Worm (Caenorhabditis elegans): ENCODE data around the gene T11F8.5.

DNA sequence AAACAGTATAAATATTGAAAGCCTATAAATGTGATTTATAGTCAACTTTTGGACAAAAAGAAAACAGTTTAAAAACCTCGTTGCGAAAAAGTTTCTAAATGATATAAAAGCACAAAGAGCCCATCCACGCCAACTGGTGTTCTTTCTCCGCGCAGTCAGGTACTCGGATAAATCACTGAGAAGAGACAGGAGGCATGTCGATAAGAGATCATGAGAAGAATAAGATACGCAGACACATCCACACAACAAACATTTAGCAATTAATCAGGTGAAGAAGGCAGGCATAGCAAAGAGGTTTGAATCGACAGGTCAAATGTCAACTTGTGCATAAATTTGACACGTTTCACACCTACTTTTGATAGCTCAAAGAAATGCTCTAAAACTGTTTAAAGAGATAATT lies 24.9 kb downstream of the T11F8.5 start:
- TF ChIP-seq elt-3 (tag; optimal IDR thresholded peaks at IDR 0.05), result no peak
- no peak for TF ChIP-seq snpc-4 (tag; optimal IDR thresholded peaks at IDR 0.05)
- TF ChIP-seq nhr-23 (tag; optimal IDR thresholded peaks at IDR 0.05), result no peak
- no peak for TF ChIP-seq ama-1 (optimal IDR thresholded peaks at IDR 0.05)
- TF ChIP-seq unc-62 (GFP tag; optimal IDR thresholded peaks at IDR 0.05), result no peak
- no peak for TF ChIP-seq zag-1 (tag; optimal IDR thresholded peaks at IDR 0.05)
- TF ChIP-seq daf-12 (tag; optimal IDR thresholded peaks at IDR 0.05), result no peak
- TF ChIP-seq nhr-11 (tag; optimal IDR thresholded peaks at IDR 0.05), result no peak
- no peak for TF ChIP-seq elt-1 (tag; optimal IDR thresholded peaks at IDR 0.05)
- no peak for TF ChIP-seq nhr-237 (tag; optimal IDR thresholded peaks at IDR 0.05)
- no peak for TF ChIP-seq egl-27 (tag; optimal IDR thresholded peaks at IDR 0.05)
- no peak for TF ChIP-seq jun-1 (tag; optimal IDR thresholded peaks at IDR 0.05)
- no peak for TF ChIP-seq nfya-1 (tag; optimal IDR thresholded peaks at IDR 0.05; ENCODE audit: insufficient read depth)
- no peak for TF ChIP-seq ceh-28 (tag; optimal IDR thresholded peaks at IDR 0.05)

All from whole organism, L3 larva.